Fruit fly (Drosophila melanogaster) whole organism, embryonic: Measurements from ENCODE around the gene CG5909.

Source experiments
- ATbp ChIP-seq: fragments of 200-800 bp; sonication (Bioruptor generic); optimal IDR thresholded peaks from 2 replicates; lab custom pipeline; 2017; ENCODE audit warnings: missing biosample characterization, mild to moderate bottlenecking, missing genetic modification characterization, missing genetic modification reagents
- Ada2b ChIP-seq: fragments of 200-800 bp; sonication (Bioruptor generic); IDR thresholded peaks from 2 replicates; pipeline ENCODE4 v1.3.6; 2022; ENCODE audit warnings: missing biosample characterization, missing genetic modification characterization
- CG1024 ChIP-seq: fragments of 200-800 bp; sonication (Bioruptor generic); IDR thresholded peaks from 2 replicates; pipeline ENCODE4 v1.3.6; 2022; ENCODE audit warnings: missing biosample characterization, missing genetic modification characterization
- CG11456 ChIP-seq: fragments of 200-800 bp; sonication (Bioruptor generic); IDR thresholded peaks from 3 replicates; pipeline ENCODE4 v1.3.6; 2022; ENCODE audit warnings: missing biosample characterization, missing genetic modification characterization
- CG11560 ChIP-seq: fragments of 200-800 bp; sonication (Bioruptor generic); IDR thresholded peaks from 3 replicates; pipeline ENCODE4 v1.3.6; 2022; ENCODE audit warnings: missing biosample characterization, missing genetic modification characterization
- CG12219 ChIP-seq: fragments of 200-800 bp; sonication (Bioruptor generic); optimal IDR thresholded peaks from 3 replicates; lab custom pipeline; 2018; ENCODE audit warnings: missing biosample characterization, mild to moderate bottlenecking, missing genetic modification characterization
- CG1602 ChIP-seq: fragments of 200-800 bp; sonication (Bioruptor generic); optimal IDR thresholded peaks from 3 replicates; lab custom pipeline; 2016; ENCODE audit warnings: missing biosample characterization, missing genetic modification characterization
- CG16813 ChIP-seq: fragments of 200-800 bp; sonication (Bioruptor generic); IDR thresholded peaks from 3 replicates; pipeline ENCODE4 v1.3.6; 2022; ENCODE audit warnings: missing biosample characterization, missing genetic modification characterization; ENCODE audit not compliant: partially characterized antibody
- CG18619 ChIP-seq: fragments of 200-800 bp; sonication (Bioruptor generic); optimal IDR thresholded peaks from 3 replicates; lab custom pipeline; 2017; ENCODE audit warnings: missing biosample characterization, mild to moderate bottlenecking, missing genetic modification characterization
- CG31224 ChIP-seq: fragments of 200-800 bp; sonication (Bioruptor generic); IDR thresholded peaks from 2 replicates; pipeline ENCODE4 v1.3.6; 2022; ENCODE audit warnings: missing biosample characterization, missing genetic modification characterization
- CG5953 ChIP-seq: fragments of 200-800 bp; sonication (Bioruptor generic); IDR thresholded peaks from 2 replicates; pipeline ENCODE4 v1.3.6; 2022; ENCODE audit warnings: missing biosample characterization, missing genetic modification characterization
- CG6689 ChIP-seq: fragments of 200-800 bp; sonication (Bioruptor generic); IDR thresholded peaks from 2 replicates; pipeline ENCODE4 v1.3.6; 2022; ENCODE audit warnings: missing biosample characterization, missing genetic modification characterization
- CG7271 ChIP-seq: fragments of 200-800 bp; sonication (Bioruptor generic); optimal IDR thresholded peaks from 2 replicates; lab custom pipeline; 2018; ENCODE audit warnings: missing biosample characterization, mild to moderate bottlenecking, missing genetic modification characterization, moderate library complexity
- CG8290 ChIP-seq, 3 experiments: fragments of 200-800 bp; sonication (Bioruptor generic); optimal IDR thresholded peaks; 2 replicates each; lab custom pipeline; 2016 to 2019; ENCODE audit warnings: missing biosample characterization in 3 of 3, missing genetic modification characterization in 3 of 3, mild to moderate bottlenecking in 2 of 3, moderate library complexity in 1 of 3
- CG8388 ChIP-seq: fragments of 200-800 bp; sonication (Bioruptor generic); optimal IDR thresholded peaks from 2 replicates; lab custom pipeline; 2019; ENCODE audit warnings: missing biosample characterization, mild to moderate bottlenecking, missing genetic modification characterization, moderate library complexity
- CG8924 ChIP-seq: fragments of 200-800 bp; optimal IDR thresholded peaks from 3 replicates; lab custom pipeline; 2019; ENCODE audit warnings: missing biosample characterization, mild to moderate bottlenecking, missing genetic modification characterization, moderate library complexity
- CrebB ChIP-seq: fragments of 200-800 bp; sonication (Bioruptor generic); optimal IDR thresholded peaks from 3 replicates; lab custom pipeline; 2018; ENCODE audit warnings: missing biosample characterization, mild to moderate bottlenecking, missing genetic modification characterization
- Dref ChIP-seq: fragments of 200-800 bp; sonication (Bioruptor generic); IDR thresholded peaks from 2 replicates; pipeline ENCODE4 v1.3.6; 2022; ENCODE audit warnings: missing biosample characterization, missing genetic modification characterization
- Elba2 ChIP-seq: fragments of 200-800 bp; sonication (Bioruptor generic); optimal IDR thresholded peaks from 3 replicates; lab custom pipeline; 2016; ENCODE audit warnings: missing biosample characterization, missing genetic modification characterization
- H2.0 ChIP-seq: fragments of 200-800 bp; sonication (Bioruptor generic); IDR thresholded peaks from 2 replicates; pipeline ENCODE4 v1.3.6; 2022; ENCODE audit warnings: missing biosample characterization, missing genetic modification characterization
- HHEX ChIP-seq: fragments of 200-800 bp; sonication (Bioruptor generic); optimal IDR thresholded peaks from 3 replicates; lab custom pipeline; 2017; ENCODE audit warnings: missing biosample characterization, mild to moderate bottlenecking, missing genetic modification characterization, missing genetic modification reagents
- Hmr ChIP-seq: fragments of 200-800 bp; sonication (Bioruptor generic); optimal IDR thresholded peaks from 3 replicates; lab custom pipeline; 2017; ENCODE audit warnings: mild to moderate bottlenecking, missing biosample characterization, missing genetic modification reagents, missing genetic modification characterization
- Med ChIP-seq: fragments of 200-800 bp; sonication (Bioruptor generic); peaks from one replicate; lab custom pipeline; 2016; ENCODE audit warnings: missing biosample characterization, missing genetic modification characterization, mild to moderate bottlenecking, inconsistent platforms, moderate library complexity
- NK7.1 ChIP-seq: fragments of 200-800 bp; sonication (Bioruptor generic); optimal IDR thresholded peaks from 3 replicates; lab custom pipeline; 2016; ENCODE audit warnings: missing biosample characterization, missing genetic modification characterization
- NfI ChIP-seq: fragments of 200-800 bp; sonication (Bioruptor generic); optimal IDR thresholded peaks from 3 replicates; lab custom pipeline; 2018; ENCODE audit warnings: missing biosample characterization, mild to moderate bottlenecking, missing genetic modification characterization, moderate library complexity
- Oli ChIP-seq: fragments of 200-800 bp; sonication (Bioruptor generic); optimal IDR thresholded peaks from 2 replicates; lab custom pipeline; 2018; ENCODE audit warnings: missing biosample characterization, mild to moderate bottlenecking, missing genetic modification characterization, moderate library complexity
- Side ChIP-seq: fragments of 200-800 bp; sonication (Bioruptor generic); optimal IDR thresholded peaks from 2 replicates; lab custom pipeline; 2016; ENCODE audit warnings: missing biosample characterization, missing genetic modification characterization
- Usf ChIP-seq: fragments of 200-800 bp; sonication (Bioruptor generic); optimal IDR thresholded peaks from 2 replicates; lab custom pipeline; 2017; ENCODE audit warnings: missing genotype, missing biosample characterization, missing genetic modification characterization
- chn ChIP-seq: fragments of 200-800 bp; sonication (Bioruptor generic); optimal IDR thresholded peaks from 2 replicates; lab custom pipeline; 2016; ENCODE audit warnings: missing biosample characterization, missing genetic modification characterization
- dm ChIP-seq: fragments of 200-800 bp; sonication (Bioruptor generic); optimal IDR thresholded peaks from 3 replicates; lab custom pipeline; 2016; ENCODE audit warnings: missing biosample characterization, missing genetic modification characterization
- dpn ChIP-seq, 2 experiments: fragments of 200-800 bp; sonication (Bioruptor generic); optimal IDR thresholded peaks; 3 replicates each; lab custom pipeline; 2016; ENCODE audit warnings: missing biosample characterization in 2 of 2, missing genetic modification characterization in 2 of 2
- esg ChIP-seq: fragments of 200-800 bp; sonication (Bioruptor generic); conservative IDR thresholded peaks from 2 replicates; pipeline ENCODE4 v1.3.6; 2022; ENCODE audit warnings: missing biosample characterization, missing genetic modification characterization
- hkb ChIP-seq, 2 experiments: fragments of 200-800 bp in 1 of 2; fragments of >200 bp in 1 of 2; sonication (Bioruptor generic) in 1 of 2; IDR thresholded peaks in 1 of 2; optimal IDR thresholded peaks in 1 of 2; 2 replicates each; pipeline versions ENCODE4 v1.3.6 to Lab custom; 2017 to 2022; ENCODE audit warnings: missing biosample characterization in 1 of 2, missing genetic modification characterization in 1 of 2
- jigr1 ChIP-seq: fragments of 200-800 bp; sonication (Bioruptor generic); IDR thresholded peaks from 3 replicates; pipeline ENCODE4 v1.3.6; 2022; ENCODE audit warnings: missing biosample characterization, missing genetic modification characterization
- jumu ChIP-seq: fragments of 200-800 bp; sonication (Bioruptor generic); optimal IDR thresholded peaks from 3 replicates; lab custom pipeline; 2016; ENCODE audit warnings: missing biosample characterization, missing genetic modification characterization
- lmd ChIP-seq: fragments of 200-800 bp; sonication (Bioruptor generic); IDR thresholded peaks from 2 replicates; pipeline ENCODE4 v1.3.6; 2022; ENCODE audit warnings: missing biosample characterization, missing genetic modification characterization
- pros ChIP-seq: fragments of 200-800 bp; sonication (Bioruptor generic); optimal IDR thresholded peaks from 3 replicates; lab custom pipeline; 2019; ENCODE audit warnings: missing biosample characterization, mild to moderate bottlenecking, missing genetic modification characterization, moderate library complexity
- psq ChIP-seq: fragments of 200-800 bp; sonication (Bioruptor generic); optimal IDR thresholded peaks from 2 replicates; lab custom pipeline; 2017; ENCODE audit warnings: missing biosample characterization, missing genetic modification characterization
- pzg ChIP-seq: fragments of 200-800 bp; sonication (Bioruptor generic); optimal IDR thresholded peaks from 3 replicates; lab custom pipeline; 2018; ENCODE audit warnings: missing biosample characterization, mild to moderate bottlenecking, missing genetic modification characterization, moderate library complexity
- salm ChIP-seq: fragments of 200-800 bp; sonication (Bioruptor generic); optimal IDR thresholded peaks from 2 replicates; lab custom pipeline; 2018; ENCODE audit warnings: missing biosample characterization, mild to moderate bottlenecking, missing genetic modification characterization
- sim ChIP-seq: fragments of 200-800 bp; sonication (Bioruptor generic); IDR thresholded peaks from 2 replicates; pipeline ENCODE4 v1.3.6; 2022; ENCODE audit warnings: missing biosample characterization, missing genetic modification characterization
- unc-4 ChIP-seq: fragments of 200-800 bp; sonication (Bioruptor generic); IDR thresholded peaks from 2 replicates; pipeline ENCODE4 v1.3.6; 2022; ENCODE audit warnings: missing biosample characterization, missing genetic modification characterization; ENCODE audit not compliant: partially characterized antibody

CG5909 gene

DNA sequence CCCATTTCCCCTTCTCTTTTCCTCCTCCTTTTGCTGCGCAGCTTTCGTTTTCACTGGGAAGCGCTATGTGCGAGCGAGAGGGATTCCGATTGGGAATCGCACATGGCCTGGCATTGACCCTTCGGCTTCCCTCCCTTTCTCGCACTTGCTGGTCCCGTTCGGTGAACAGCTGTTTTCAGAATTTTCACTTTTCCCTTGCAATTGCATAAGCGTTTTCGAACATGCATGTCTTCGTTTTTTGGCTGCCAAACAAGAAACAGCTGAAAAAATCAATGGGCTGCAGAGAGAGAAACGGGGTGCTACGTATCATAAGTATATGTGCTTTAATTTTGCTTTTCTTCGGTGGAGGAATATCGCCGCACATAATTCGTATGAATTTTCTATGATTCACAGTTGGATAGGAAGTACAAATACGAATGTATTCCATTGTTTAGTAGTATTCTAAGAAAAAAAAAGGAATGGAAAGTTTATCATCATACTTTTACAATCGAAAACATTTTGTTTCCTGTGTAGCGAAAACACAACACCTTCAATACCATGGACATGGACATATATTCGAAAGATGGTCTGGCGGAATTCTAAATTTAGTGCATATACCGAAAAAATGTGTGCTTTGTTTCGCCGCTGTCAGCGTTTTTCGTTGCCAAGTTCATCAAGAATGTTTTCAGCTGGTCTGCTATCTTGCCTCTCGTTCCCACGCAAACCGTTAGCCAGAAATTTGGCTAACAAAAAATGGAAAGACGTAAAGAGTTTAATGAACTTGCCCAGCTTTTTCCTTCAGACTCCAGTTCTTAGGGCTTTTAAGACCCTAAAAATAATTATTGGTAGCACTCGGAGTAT, 8.6 kb upstream of the CG5909 start (continued):
- TF ChIP-seq CG8290 (GFP tag; optimal IDR thresholded peaks at IDR 0.05; lab: Kevin White, UChicago): no peak
- TF ChIP-seq CG8290 (tag; optimal IDR thresholded peaks at IDR 0.05; lab: Kevin White, UChicago): peak in 1 of 2 experiments; percentile 61
- peak; percentile 4 for TF ChIP-seq Usf (GFP tag; lab: Kevin White, UChicago)
- peak; percentile 16; the same call in 1 of the 2 replicates for TF ChIP-seq Ada2b (GFP tag; lab: Robert Waterston, UW)
- TF ChIP-seq jigr1: no peak
- no peak for TF ChIP-seq Side (GFP tag; lab: Kevin White, UChicago)
- peak; percentile 58 for TF ChIP-seq Hmr (GFP tag; lab: Kevin White, UChicago)
- TF ChIP-seq jumu (GFP tag; lab: Kevin White, UChicago): peak; percentile 50
- no peak for TF ChIP-seq hkb (optimal IDR thresholded peaks at IDR 0.05; lab: Kevin White, UChicago)
- TF ChIP-seq hkb (GFP tag; IDR thresholded peaks at IDR 0.05; lab: Robert Waterston, UW): peak; percentile 36; the same call in 1 of the 2 replicates
- TF ChIP-seq HHEX (GFP tag; lab: Kevin White, UChicago): peak; percentile 63
- peak; percentile 37 for TF ChIP-seq salm (tag; lab: Kevin White, UChicago)
- peak; percentile 32 for TF ChIP-seq ATbp
- peak; percentile 59 for TF ChIP-seq Oli (tag; lab: Kevin White, UChicago)
- no peak for TF ChIP-seq CG7271 (tag; lab: Kevin White, UChicago)
- TF ChIP-seq lmd (GFP tag; lab: Robert Waterston, UW): peak; percentile 78
- peak; percentile 48 for TF ChIP-seq CG8924 (tag; lab: Kevin White, UChicago)
- TF ChIP-seq Dref (GFP tag; lab: Robert Waterston, UW): no peak
- TF ChIP-seq Elba2 (GFP tag; lab: Kevin White, UChicago): peak; percentile 97
- no peak for TF ChIP-seq CG11560 (tag; lab: Robert Waterston, UW)
- TF ChIP-seq CG6689: 0 out of 2 replicates have a peak, but pooled peaks have one; percentile 19
- peak; percentile 11 for TF ChIP-seq psq
- peak; percentile 32 for TF ChIP-seq NfI (GFP tag; lab: Kevin White, UChicago)
- TF ChIP-seq CG5953 (GFP tag; lab: Robert Waterston, UW): no peak
- TF ChIP-seq H2.0: 0 out of 2 replicates have a peak, but pooled peaks have one; percentile 17
- no peak for TF ChIP-seq CG11456 (GFP tag; lab: Robert Waterston, UW)
- peak; percentile 27 for TF ChIP-seq CG8388 (GFP tag; lab: Kevin White, UChicago)
- no peak for TF ChIP-seq chn
- no peak for TF ChIP-seq CG16813 (GFP tag; lab: Robert Waterston, UW)
- no peak for TF ChIP-seq sim (GFP tag; lab: Robert Waterston, UW)
- TF ChIP-seq Med (GFP tag; lab: Kevin White, UChicago): peak; percentile 91
- TF ChIP-seq dm (GFP tag; lab: Kevin White, UChicago): no peak
- TF ChIP-seq pros: no peak
- no peak for TF ChIP-seq CG1602 (GFP tag; lab: Kevin White, UChicago)
- no peak for TF ChIP-seq CG1024
- no peak for TF ChIP-seq pzg (GFP tag; lab: Kevin White, UChicago)
- no peak for TF ChIP-seq unc-4 (GFP tag; lab: Robert Waterston, UW)
- no peak for TF ChIP-seq CrebB
- peak; percentile 55 for TF ChIP-seq CG18619 (GFP tag; lab: Kevin White, UChicago)
- peak in 1 of 2 experiments; percentile 29 for TF ChIP-seq dpn (GFP tag; optimal IDR thresholded peaks at IDR 0.05; lab: Kevin White, UChicago)
- peak; percentile 16 for TF ChIP-seq CG12219
- peak; percentile 26; the same call in 1 of the 2 replicates for TF ChIP-seq esg (GFP tag; lab: Robert Waterston, UW)
- TF ChIP-seq NK7.1 (GFP tag; lab: Kevin White, UChicago): peak; percentile 17
- 0 out of 2 replicates have a peak, but pooled peaks have one; percentile 23 for TF ChIP-seq CG31224 (GFP tag; lab: Robert Waterston, UW)
